Worm (Caenorhabditis elegans): ENCODE data around the gene F53C3.6.
A peak's percentile ranks its signal among the peaks of the same experiment; 100 is the strongest.

The F53C3.6 gene

DNA sequence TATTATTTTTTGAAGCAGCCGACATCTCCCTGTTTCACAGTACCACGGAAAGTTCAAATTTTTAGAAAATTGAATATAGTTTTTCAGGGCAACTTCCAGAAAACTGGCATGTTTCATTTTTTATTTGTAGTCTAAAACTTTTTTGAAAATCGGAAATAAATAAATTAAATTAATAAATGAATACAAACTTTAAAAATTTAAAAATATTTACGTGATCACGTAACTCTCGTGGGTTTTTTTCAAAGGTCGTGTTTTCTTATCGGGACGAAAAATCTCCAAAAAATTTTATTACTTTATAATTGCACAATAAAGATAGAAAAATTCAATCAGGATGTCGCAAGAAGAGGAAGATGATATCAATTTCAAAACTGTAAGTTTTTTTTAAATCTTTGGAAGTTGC is 13.8 kb downstream of the F53C3.6 start, which contains the start of gene F53C3.1:
Gene F53C3.1 (plus strand): TSS at position 301 of the 400 bp plus-strand sequence.
- TF ChIP-seq nhr-67 (tag; optimal IDR thresholded peaks at IDR 0.05) (no peak), R02D3.7 (tag; optimal IDR thresholded peaks at IDR 0.05) (no peak), skn-1 (tag; optimal IDR thresholded peaks at IDR 0.05) (no peak), nfya-1 (tag; optimal IDR thresholded peaks at IDR 0.05; ENCODE audit: insufficient read depth) (no peak), lin-15B (tag; optimal IDR thresholded peaks at IDR 0.05) (no peak), nhr-237 (tag; optimal IDR thresholded peaks at IDR 0.05) (no peak), nhr-43 (tag; optimal IDR thresholded peaks at IDR 0.05; ENCODE audit: poor library complexity, severe bottlenecking) (no peak), ama-1 (optimal IDR thresholded peaks at IDR 0.05) (no peak), snpc-4 (tag; optimal IDR thresholded peaks at IDR 0.05) (no peak), elt-1 (tag; optimal IDR thresholded peaks at IDR 0.05) (no peak), lsy-12 (tag; optimal IDR thresholded peaks at IDR 0.05) (no peak)

DNA sequence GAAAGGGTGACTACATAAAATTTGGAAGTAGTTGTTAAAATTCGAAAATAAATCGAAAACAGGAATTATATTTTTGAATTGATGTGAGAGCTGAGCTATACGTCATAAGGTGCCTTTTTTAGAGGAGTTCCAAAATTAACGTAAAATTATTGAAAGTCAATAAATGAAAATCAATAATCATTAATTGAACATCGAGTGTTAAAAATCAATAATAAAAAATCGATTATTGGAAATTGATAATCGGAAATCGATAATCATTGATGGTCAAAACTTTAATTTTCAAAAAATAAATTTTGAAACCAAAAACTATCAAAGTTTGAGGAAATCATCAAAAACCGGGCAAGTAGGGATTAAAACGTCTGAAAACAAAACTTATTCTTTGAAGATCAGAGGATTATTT is 15.7 kb downstream of the F53C3.6 start:
- peak; percentile 83 for TF ChIP-seq ceh-28 (tag; optimal IDR thresholded peaks at IDR 0.05)
- no peak for TF ChIP-seq nhr-76 (tag; optimal IDR thresholded peaks at IDR 0.05)
- TF ChIP-seq aly-2 (tag; optimal IDR thresholded peaks at IDR 0.05): no peak

DNA sequence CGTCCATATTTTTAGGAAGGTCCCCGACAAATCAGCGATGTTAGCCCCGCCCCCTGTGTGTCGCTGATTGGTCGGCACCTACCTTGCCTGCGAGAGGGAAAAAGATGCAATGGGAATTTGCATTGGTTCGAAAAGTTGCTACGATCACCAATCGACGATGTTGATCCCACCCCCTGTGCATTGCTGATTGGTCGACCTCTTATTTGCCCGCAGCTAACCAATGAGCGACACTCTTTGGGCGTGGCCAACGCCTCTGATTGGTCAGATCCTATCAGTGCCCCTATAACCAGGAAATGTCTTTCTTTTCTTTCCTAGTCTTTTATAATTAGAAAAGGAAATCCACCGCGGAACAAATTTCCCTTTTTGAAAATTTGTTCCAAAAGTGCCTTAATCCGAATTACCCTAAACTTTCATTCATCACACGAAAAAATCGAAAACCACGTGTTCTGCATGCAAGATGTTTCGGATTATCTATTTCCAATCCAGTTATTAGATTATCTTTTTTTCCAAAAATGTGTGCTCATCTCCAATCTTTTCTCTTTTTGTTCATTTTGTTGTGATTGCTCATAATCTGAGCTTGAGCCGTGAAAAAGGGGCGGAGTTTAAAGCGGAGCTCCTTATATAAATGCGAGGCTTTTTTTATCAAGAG is 20.2 kb downstream of the F53C3.6 start:
- peak; percentile 90 for TF ChIP-seq nfya-1 (tag; optimal IDR thresholded peaks at IDR 0.05; ENCODE audit: insufficient read depth)
- no peak for TF ChIP-seq lin-15B (tag; optimal IDR thresholded peaks at IDR 0.05)

DNA sequence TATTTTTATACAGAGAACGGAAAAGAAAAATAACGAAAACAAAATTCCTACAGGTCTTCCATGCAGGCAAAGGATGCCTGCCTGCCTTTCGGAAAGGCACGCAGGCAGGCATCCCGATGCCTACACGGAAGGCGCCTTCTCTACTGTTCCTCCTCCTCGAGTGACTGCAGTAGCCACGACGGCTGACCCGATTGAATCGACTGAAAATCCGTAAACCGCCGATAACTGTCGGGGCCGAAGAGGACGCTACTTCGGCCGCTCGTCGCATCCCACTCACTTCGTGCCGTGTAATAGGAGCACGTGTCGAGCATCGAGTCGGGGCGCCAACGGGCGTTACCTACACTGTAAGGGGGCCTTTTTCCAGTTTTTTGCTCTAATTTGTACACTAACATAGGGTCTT is 22.7 kb downstream of the F53C3.6 start:
- TF ChIP-seq fkh-2 (tag; optimal IDR thresholded peaks at IDR 0.05): no peak
- no peak for TF ChIP-seq ceh-16 (tag; optimal IDR thresholded peaks at IDR 0.05)
- TF ChIP-seq fkh-10 (GFP tag; optimal IDR thresholded peaks at IDR 0.05): no peak
- TF ChIP-seq lin-15B (tag; optimal IDR thresholded peaks at IDR 0.05): no peak

DNA sequence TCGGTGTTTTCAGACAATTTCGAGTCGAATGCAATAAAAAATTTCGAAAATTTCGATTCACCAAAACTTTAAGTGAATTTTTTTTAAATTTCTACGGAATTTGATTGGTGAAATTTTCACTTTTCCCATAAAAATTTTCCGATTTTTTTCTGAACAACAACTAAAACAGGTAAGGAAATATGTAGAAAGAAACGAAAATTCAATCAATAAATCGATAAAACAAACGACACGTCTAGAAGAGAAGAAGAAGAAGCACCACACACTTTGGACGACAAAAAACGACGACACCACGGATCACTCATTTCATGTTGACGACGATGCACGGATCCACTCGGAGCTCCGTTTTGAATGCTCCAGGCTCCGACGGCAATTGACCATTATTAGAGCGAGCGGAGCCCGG is 24.8 kb downstream of the F53C3.6 start:
- TF ChIP-seq ama-1 (optimal IDR thresholded peaks at IDR 0.05): no peak
- TF ChIP-seq ceh-28 (tag; optimal IDR thresholded peaks at IDR 0.05): peak; percentile 56

DNA sequence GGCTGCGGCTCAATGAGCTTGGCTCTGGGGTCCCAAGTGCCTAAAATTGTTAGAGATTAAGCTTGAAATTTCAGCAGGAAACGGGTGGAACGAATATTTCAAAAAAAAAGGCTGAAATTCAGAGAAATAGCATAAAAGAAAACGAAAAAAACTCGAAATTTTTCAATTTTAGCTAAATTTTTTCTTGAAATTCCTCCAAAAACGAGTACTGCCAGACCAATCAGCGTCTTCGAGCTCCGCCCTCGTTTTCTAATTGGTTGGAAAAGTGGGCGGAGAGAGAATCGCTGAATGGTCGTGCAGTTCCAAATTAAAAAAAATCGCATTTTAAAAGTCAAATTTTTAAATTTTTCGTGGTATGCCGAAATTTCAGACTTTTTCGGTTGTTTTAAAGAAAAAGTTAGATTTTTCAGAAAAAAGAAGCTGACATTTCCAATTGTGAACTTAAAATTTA is 30.0 kb downstream of the F53C3.6 start, which contains the start of gene plpp-1.1:
Gene plpp-1.1 (minus strand): TSS at position 51 of the 451 bp plus-strand sequence.
- TF ChIP-seq unc-62 (GFP tag; optimal IDR thresholded peaks at IDR 0.05): no peak
- peak; percentile 97 for TF ChIP-seq nfya-1 (tag; optimal IDR thresholded peaks at IDR 0.05; ENCODE audit: insufficient read depth)

DNA sequence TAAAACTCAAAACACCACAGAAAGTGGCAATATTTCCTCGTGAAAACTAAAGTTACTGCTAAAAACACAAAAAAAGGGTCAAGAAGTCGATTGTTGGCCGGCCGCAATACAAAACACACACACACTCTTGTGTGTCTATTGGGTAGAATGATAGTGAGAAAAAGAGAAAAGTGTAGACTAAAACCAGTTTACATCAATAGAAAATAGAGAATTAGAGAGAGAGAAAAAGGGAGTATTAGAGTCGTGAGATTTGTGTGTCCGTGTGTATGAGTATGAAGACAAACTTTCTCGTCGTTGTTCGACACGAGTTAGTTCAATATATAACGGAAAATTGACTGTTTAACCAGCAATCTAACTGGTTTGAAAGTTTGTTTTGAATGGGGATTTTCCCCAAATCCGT is 31.5 kb downstream of the F53C3.6 start:
- no peak for TF ChIP-seq mml-1 (tag; optimal IDR thresholded peaks at IDR 0.05)
- no peak for TF ChIP-seq snpc-4 (tag; optimal IDR thresholded peaks at IDR 0.05)
- TF ChIP-seq nfya-1 (tag; optimal IDR thresholded peaks at IDR 0.05; ENCODE audit: insufficient read depth): peak; percentile 85
- TF ChIP-seq nhr-23 (tag; optimal IDR thresholded peaks at IDR 0.05): peak; percentile 33
- peak; percentile 92 for TF ChIP-seq pha-4 (tag; optimal IDR thresholded peaks at IDR 0.05)
- no peak for TF ChIP-seq nhr-237 (tag; optimal IDR thresholded peaks at IDR 0.05)

DNA sequence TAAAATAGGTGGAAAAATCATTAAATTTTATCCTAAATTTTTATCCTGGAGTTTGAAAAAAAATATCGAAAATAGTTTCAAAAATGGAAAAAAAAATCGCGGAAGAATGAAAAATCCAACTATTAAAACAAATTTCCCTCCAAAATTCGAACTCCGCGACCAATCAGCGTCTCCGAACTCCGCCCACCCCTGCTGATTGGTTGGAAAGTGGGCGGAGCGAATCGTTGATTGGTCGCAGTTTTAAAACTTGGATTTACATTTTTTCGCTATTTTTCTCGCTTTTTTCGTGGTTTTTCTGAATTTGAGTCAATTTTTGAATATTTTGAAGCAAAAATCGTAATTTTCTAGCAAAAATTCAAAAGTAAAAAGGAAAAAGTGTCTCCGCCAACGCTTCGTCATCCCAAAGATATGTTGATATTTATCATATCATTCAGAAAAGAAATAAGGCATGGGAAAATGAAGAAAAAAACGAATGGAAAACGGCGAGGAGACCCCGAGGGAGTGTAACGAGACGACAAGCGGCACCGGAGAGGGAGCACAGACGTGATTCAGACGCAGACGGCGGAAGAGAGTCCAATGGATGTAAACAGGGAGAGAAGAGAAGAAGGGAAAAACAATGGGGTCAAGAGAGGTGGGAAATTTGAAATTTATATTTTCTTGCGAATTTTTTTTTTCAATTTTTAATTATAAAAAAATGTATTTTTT is 32.7 kb downstream of the F53C3.6 start:
- no peak for TF ChIP-seq ceh-16 (tag; optimal IDR thresholded peaks at IDR 0.05)
- TF ChIP-seq hmg-11 (tag; optimal IDR thresholded peaks at IDR 0.05): peak; percentile 49
- no peak for TF ChIP-seq elt-1 (tag; optimal IDR thresholded peaks at IDR 0.05)
- TF ChIP-seq ceh-82 (tag; optimal IDR thresholded peaks at IDR 0.05): no peak
- no peak for TF ChIP-seq skn-1 (tag; optimal IDR thresholded peaks at IDR 0.05)
- TF ChIP-seq elt-2 (tag; optimal IDR thresholded peaks at IDR 0.05): peak; percentile 42
- TF ChIP-seq jun-1 (tag; optimal IDR thresholded peaks at IDR 0.05): no peak
- peak; percentile 99 for TF ChIP-seq nfya-1 (tag; optimal IDR thresholded peaks at IDR 0.05; ENCODE audit: insufficient read depth)
- no peak for TF ChIP-seq nhr-25 (tag; optimal IDR thresholded peaks at IDR 0.05)
- no peak for TF ChIP-seq fos-1 (tag; optimal IDR thresholded peaks at IDR 0.05)
- no peak for TF ChIP-seq nhr-77 (tag; optimal IDR thresholded peaks at IDR 0.05)
- no peak for TF ChIP-seq mml-1 (tag; optimal IDR thresholded peaks at IDR 0.05)
- peak; percentile 40 for TF ChIP-seq snpc-4 (tag; optimal IDR thresholded peaks at IDR 0.05)
- peak; percentile 22 for TF ChIP-seq lin-15B (tag; optimal IDR thresholded peaks at IDR 0.05)
- peak; percentile 94 for TF ChIP-seq pha-4 (tag; optimal IDR thresholded peaks at IDR 0.05)
- TF ChIP-seq nhr-23 (tag; optimal IDR thresholded peaks at IDR 0.05): peak; percentile 94
- TF ChIP-seq ztf-4 (tag; optimal IDR thresholded peaks at IDR 0.05): no peak
- TF ChIP-seq eor-1 (tag; optimal IDR thresholded peaks at IDR 0.05): no peak
- no peak for TF ChIP-seq aly-2 (tag; optimal IDR thresholded peaks at IDR 0.05)
- peak in 1 of 3 experiments; percentile 3 for TF ChIP-seq elt-3 (tag; optimal IDR thresholded peaks at IDR 0.05)
- TF ChIP-seq sea-2 (GFP tag; optimal IDR thresholded peaks at IDR 0.05): no peak
- TF ChIP-seq ztf-11 (tag; optimal IDR thresholded peaks at IDR 0.05): no peak
- TF ChIP-seq nhr-67 (tag; optimal IDR thresholded peaks at IDR 0.05): no peak
- peak; percentile 17 for TF ChIP-seq pqm-1 (tag; optimal IDR thresholded peaks at IDR 0.05)
- TF ChIP-seq lsy-12 (tag; optimal IDR thresholded peaks at IDR 0.05): no peak

Measured in whole organism, L3 larva.